Worm (Caenorhabditis elegans) whole organism, L4/young adult: ENCODE measurements around the gene F01D5.6.

Experiments
- W03F9.2 ChIP-seq: fragments of 150-350 bp; optimal IDR thresholded peaks from 2 replicates; lab custom pipeline; 2014; ENCODE audit warnings: missing biosample characterization, missing genetic modification characterization
- dao-5 ChIP-seq: sonication (generic microtip); optimal IDR thresholded peaks from 2 replicates; lab custom pipeline; 2016; ENCODE audit warnings: missing genotype, missing genetic modification characterization, moderate library complexity, missing compliant biosample characterization
- him-1 ChIP-seq: sonication (generic microtip); optimal IDR thresholded peaks from 2 replicates; lab custom pipeline; 2016; ENCODE audit warnings: missing genotype, missing genetic modification reagents, missing genetic modification characterization, missing compliant biosample characterization

The F01D5.6 gene

ce11 chrII:14055717-14056116 lies 49.4 kb downstream of the F01D5.6 start:
- TF ChIP-seq him-1: no peak
- TF ChIP-seq dao-5 (tag; lab: Kevin White, UChicago): no peak
- TF ChIP-seq W03F9.2 (tag; lab: Kevin White, UChicago): no peak
